Worm (Caenorhabditis elegans) whole organism, young adult: ENCODE data around the gene rpc-2.

ENCODE experiments used
- B0261.1 ChIP-seq: sonication (generic microtip); optimal IDR thresholded peaks from 2 replicates; lab custom pipeline; 2016; ENCODE audit warnings: mild to moderate bottlenecking, missing genetic modification characterization, moderate library complexity, missing compliant biosample characterization
- B0336.3 ChIP-seq: fragments of 200-800 bp; sonication (Bioruptor generic); IDR thresholded peaks from 2 replicates; pipeline ENCODE4 v1.3.6; 2022; ENCODE audit warnings: missing genetic modification characterization, missing compliant biosample characterization
- C06A6.2 ChIP-seq: fragments of 200-800 bp; sonication (Bioruptor generic); conservative IDR thresholded peaks from 2 replicates; pipeline ENCODE4 v1.3.6; 2022; ENCODE audit warnings: missing genetic modification characterization, missing compliant biosample characterization
- F22D6.2 ChIP-seq: sonication (generic microtip); optimal IDR thresholded peaks from 2 replicates; lab custom pipeline; 2016; ENCODE audit warnings: mild to moderate bottlenecking, missing genetic modification characterization, missing compliant biosample characterization
- F33H1.4 ChIP-seq: fragments of 200-800 bp; sonication (Bioruptor generic); IDR thresholded peaks from 2 replicates; pipeline ENCODE4 v1.3.6; 2022; ENCODE audit warnings: missing genetic modification reagents, missing genetic modification characterization, missing compliant biosample characterization
- F37B4.10 ChIP-seq: fragments of 200-800 bp; sonication (Bioruptor generic); IDR thresholded peaks from 2 replicates; pipeline ENCODE4 v1.3.6; 2022; ENCODE audit warnings: missing genetic modification characterization, missing compliant biosample characterization
- F49E8.2 ChIP-seq: sonication (generic microtip); optimal IDR thresholded peaks from 3 replicates; lab custom pipeline; 2017; ENCODE audit warnings: missing genetic modification characterization, mild to moderate bottlenecking, missing compliant biosample characterization, antibody characterized with exemption, moderate library complexity; ENCODE audit not compliant: insufficient read depth
- F52B5.7 ChIP-seq: sonication (generic microtip); optimal IDR thresholded peaks from 2 replicates; lab custom pipeline; 2016; ENCODE audit warnings: mild to moderate bottlenecking, missing genetic modification characterization, missing compliant biosample characterization
- F55B11.4 ChIP-seq: sonication (generic microtip); optimal IDR thresholded peaks from 2 replicates; lab custom pipeline; 2016; ENCODE audit warnings: missing compliant biosample characterization, missing genetic modification characterization, borderline replicate concordance; ENCODE audit not compliant: insufficient read depth
- F57A8.1 ChIP-seq: fragments of 200-800 bp; sonication (Bioruptor generic); optimal IDR thresholded peaks from 2 replicates; lab custom pipeline; 2018; ENCODE audit warnings: mild to moderate bottlenecking, missing genetic modification characterization, moderate library complexity, missing compliant biosample characterization
- K12H6.12 ChIP-seq: fragments of 200-800 bp; sonication (Bioruptor generic); optimal IDR thresholded peaks from 2 replicates; lab custom pipeline; 2018; ENCODE audit warnings: mild to moderate bottlenecking, missing genetic modification characterization, missing compliant biosample characterization
- T07F8.4 ChIP-seq: sonication (generic microtip); optimal IDR thresholded peaks from 2 replicates; lab custom pipeline; 2016; ENCODE audit warnings: mild to moderate bottlenecking, missing genetic modification characterization, moderate library complexity, missing compliant biosample characterization
- T26A5.8 ChIP-seq: sonication (generic microtip); optimal IDR thresholded peaks from 2 replicates; lab custom pipeline; 2016; ENCODE audit warnings: missing genetic modification characterization, missing compliant biosample characterization
- Y67H2A.10 ChIP-seq: fragments of 200-800 bp; sonication (Bioruptor generic); conservative IDR thresholded peaks from 2 replicates; pipeline ENCODE4 v1.3.6; 2022; ENCODE audit warnings: missing genetic modification reagents, missing genetic modification characterization, missing compliant biosample characterization
- ZK185.1 ChIP-seq: sonication (generic microtip); optimal IDR thresholded peaks from 2 replicates; lab custom pipeline; 2016; ENCODE audit warnings: mild to moderate bottlenecking, missing genetic modification characterization, missing compliant biosample characterization; ENCODE audit not compliant: poor library complexity, severe bottlenecking
- atf-7 ChIP-seq: sonication (generic microtip); optimal IDR thresholded peaks from 2 replicates; lab custom pipeline; 2017; ENCODE audit warnings: mild to moderate bottlenecking, missing genetic modification characterization, missing compliant biosample characterization
- athp-1 ChIP-seq: sonication (generic microtip); optimal IDR thresholded peaks from 2 replicates; lab custom pipeline; 2017; ENCODE audit warnings: mild to moderate bottlenecking, missing genetic modification characterization, missing compliant biosample characterization
- attf-5 ChIP-seq: fragments of 200-800 bp; sonication (Bioruptor generic); optimal IDR thresholded peaks from 2 replicates; lab custom pipeline; 2018; ENCODE audit warnings: mild to moderate bottlenecking, missing genetic modification characterization, missing compliant biosample characterization
- attf-6 ChIP-seq: fragments of 200-800 bp; sonication (Bioruptor generic); IDR thresholded peaks from 2 replicates; pipeline ENCODE4 v1.3.6; 2022; ENCODE audit warnings: missing genetic modification reagents, missing genetic modification characterization, missing compliant biosample characterization
- ccch-3 ChIP-seq: fragments of 200-800 bp; sonication (Bioruptor generic); optimal IDR thresholded peaks from 2 replicates; lab custom pipeline; 2018; ENCODE audit warnings: mild to moderate bottlenecking, missing genetic modification characterization, missing compliant biosample characterization
- ceh-40 ChIP-seq: fragments of 200-800 bp; sonication (Bioruptor generic); IDR thresholded peaks from 2 replicates; pipeline ENCODE4 v1.3.6; 2022; ENCODE audit warnings: missing genetic modification characterization, missing compliant biosample characterization
- ceh-79 ChIP-seq: sonication (generic microtip); optimal IDR thresholded peaks from 2 replicates; lab custom pipeline; 2017; ENCODE audit warnings: mild to moderate bottlenecking, missing genetic modification characterization, missing compliant biosample characterization
- dpff-1 ChIP-seq: sonication (generic microtip); optimal IDR thresholded peaks from 2 replicates; lab custom pipeline; 2017; ENCODE audit warnings: mild to moderate bottlenecking, missing genetic modification characterization, missing compliant biosample characterization
- dpl-1 ChIP-seq: fragments of 150-350 bp; optimal IDR thresholded peaks from 2 replicates; lab custom pipeline; 2014; ENCODE audit warnings: missing biosample characterization, missing genetic modification reagents, missing genetic modification characterization
- egl-18 ChIP-seq: fragments of 200-800 bp; sonication (Bioruptor generic); IDR thresholded peaks from 2 replicates; pipeline ENCODE4 v1.3.6; 2022; ENCODE audit warnings: missing genetic modification reagents, missing genetic modification characterization, missing compliant biosample characterization
- egrh-3 ChIP-seq: fragments of 200-800 bp; sonication (Bioruptor generic); IDR thresholded peaks from 2 replicates; pipeline ENCODE4 v1.3.6; 2022; ENCODE audit warnings: missing genetic modification reagents, missing genetic modification characterization, missing compliant biosample characterization
- fkh-3 ChIP-seq: sonication (generic microtip); optimal IDR thresholded peaks from 2 replicates; lab custom pipeline; 2016; ENCODE audit warnings: mild to moderate bottlenecking, missing genetic modification characterization, missing compliant biosample characterization
- him-1 ChIP-seq: sonication (generic microtip); optimal IDR thresholded peaks from 2 replicates; lab custom pipeline; 2016; ENCODE audit warnings: missing genotype, missing genetic modification reagents, missing genetic modification characterization, missing compliant biosample characterization
- hmg-1.2 ChIP-seq: fragments of 200-800 bp; sonication (Bioruptor generic); IDR thresholded peaks from 2 replicates; pipeline ENCODE4 v1.3.6; 2022; ENCODE audit warnings: missing genetic modification reagents, missing genetic modification characterization, missing compliant biosample characterization
- hmg-20 ChIP-seq: fragments of 200-800 bp; sonication (Bioruptor generic); IDR thresholded peaks from 2 replicates; pipeline ENCODE4 v1.3.6; 2022; ENCODE audit warnings: missing genetic modification reagents, missing genetic modification characterization, missing compliant biosample characterization
- hsf-1 ChIP-seq: fragments of 200-800 bp; sonication (Bioruptor generic); IDR thresholded peaks from 2 replicates; pipeline ENCODE4 v1.3.6; 2022; ENCODE audit warnings: missing genetic modification reagents, missing genetic modification characterization, missing compliant biosample characterization
- lag-1 ChIP-seq: fragments of 200-800 bp; sonication (Bioruptor generic); IDR thresholded peaks from 2 replicates; pipeline ENCODE4 v1.3.6; 2022; ENCODE audit warnings: missing genetic modification reagents, missing genetic modification characterization, missing compliant biosample characterization
- let-526 ChIP-seq: fragments of 200-800 bp; sonication (Bioruptor generic); IDR thresholded peaks from 2 replicates; pipeline ENCODE4 v1.3.6; 2022; ENCODE audit warnings: missing genetic modification reagents, missing genetic modification characterization, missing compliant biosample characterization
- lin-40 ChIP-seq: sonication (generic microtip); optimal IDR thresholded peaks from 2 replicates; lab custom pipeline; 2016; ENCODE audit warnings: missing genetic modification characterization, mild to moderate bottlenecking, missing compliant biosample characterization, missing genotype, missing genetic modification reagents
- lsy-27 ChIP-seq: sonication (generic microtip); optimal IDR thresholded peaks from 2 replicates; lab custom pipeline; 2017; ENCODE audit warnings: missing genetic modification characterization, mild to moderate bottlenecking, missing compliant biosample characterization, antibody characterized with exemption, missing genotype, borderline replicate concordance; ENCODE audit not compliant: insufficient read depth
- madf-3 ChIP-seq: fragments of 200-800 bp; sonication (Bioruptor generic); IDR thresholded peaks from 2 replicates; pipeline ENCODE4 v1.3.6; 2022; ENCODE audit warnings: missing genetic modification reagents, missing genetic modification characterization, missing compliant biosample characterization
- mcd-1 ChIP-seq: fragments of 200-800 bp; sonication (Bioruptor generic); IDR thresholded peaks from 2 replicates; pipeline ENCODE4 v1.3.6; 2022; ENCODE audit warnings: missing genetic modification reagents, missing genetic modification characterization, missing compliant biosample characterization
- mel-28 ChIP-seq: sonication (generic microtip); optimal IDR thresholded peaks from 2 replicates; lab custom pipeline; 2016; ENCODE audit warnings: borderline replicate concordance, mild to moderate bottlenecking, missing genetic modification characterization, missing compliant biosample characterization
- mes-4 ChIP-seq: sonication (generic microtip); optimal IDR thresholded peaks from 2 replicates; lab custom pipeline; 2016; ENCODE audit warnings: missing genotype, missing genetic modification characterization, missing compliant biosample characterization
- nfya-1 ChIP-seq: sonication (generic microtip); optimal IDR thresholded peaks from 2 replicates; lab custom pipeline; 2017; ENCODE audit warnings: antibody characterized with exemption, missing compliant biosample characterization, missing genetic modification characterization, borderline replicate concordance; ENCODE audit not compliant: insufficient read depth
- nfya-2 ChIP-seq: fragments of 200-800 bp; sonication (Bioruptor generic); IDR thresholded peaks from 2 replicates; pipeline ENCODE4 v1.3.6; 2022; ENCODE audit warnings: missing genetic modification reagents, missing genetic modification characterization, missing compliant biosample characterization
- nhr-27 ChIP-seq: fragments of 200-800 bp; sonication (Bioruptor generic); optimal IDR thresholded peaks from 2 replicates; lab custom pipeline; 2018; ENCODE audit warnings: mild to moderate bottlenecking, missing genetic modification characterization, moderate library complexity, missing compliant biosample characterization
- pha-4 ChIP-seq: fragments of 150-350 bp; sonication (generic microtip); optimal IDR thresholded peaks from 2 replicates; lab custom pipeline; 2014; ENCODE audit warnings: missing biosample characterization, missing genetic modification reagents, missing genetic modification characterization
- rcor-1 ChIP-seq: fragments of 200-800 bp; sonication (Bioruptor generic); IDR thresholded peaks from 2 replicates; pipeline ENCODE4 v1.3.6; 2022; ENCODE audit warnings: missing genetic modification reagents, missing genetic modification characterization, missing compliant biosample characterization
- repo-1 ChIP-seq: sonication (generic microtip); optimal IDR thresholded peaks from 2 replicates; lab custom pipeline; 2017; ENCODE audit warnings: mild to moderate bottlenecking, missing genetic modification characterization, missing compliant biosample characterization
- sdz-38 ChIP-seq: sonication (generic microtip); optimal IDR thresholded peaks from 2 replicates; lab custom pipeline; 2016; ENCODE audit warnings: missing genotype, missing genetic modification characterization, missing compliant biosample characterization
- tlf-1 ChIP-seq: fragments of 200-800 bp; sonication (Bioruptor generic); optimal IDR thresholded peaks from 2 replicates; lab custom pipeline; 2018; ENCODE audit warnings: mild to moderate bottlenecking, missing genetic modification characterization, missing compliant biosample characterization
- unc-130 ChIP-seq: sonication (generic microtip); optimal IDR thresholded peaks from 2 replicates; lab custom pipeline; 2016; ENCODE audit warnings: missing genetic modification reagents, missing genetic modification characterization, missing compliant biosample characterization
- zim-3 ChIP-seq: sonication (generic microtip); optimal IDR thresholded peaks from 2 replicates; lab custom pipeline; 2017; ENCODE audit warnings: mild to moderate bottlenecking, missing genetic modification characterization, moderate library complexity, missing compliant biosample characterization
- ztf-18 ChIP-seq: sonication (generic microtip); optimal IDR thresholded peaks from 2 replicates; lab custom pipeline; 2016; ENCODE audit warnings: missing genotype, mild to moderate bottlenecking, missing genetic modification characterization, missing compliant biosample characterization

Gene rpc-2

DNA sequence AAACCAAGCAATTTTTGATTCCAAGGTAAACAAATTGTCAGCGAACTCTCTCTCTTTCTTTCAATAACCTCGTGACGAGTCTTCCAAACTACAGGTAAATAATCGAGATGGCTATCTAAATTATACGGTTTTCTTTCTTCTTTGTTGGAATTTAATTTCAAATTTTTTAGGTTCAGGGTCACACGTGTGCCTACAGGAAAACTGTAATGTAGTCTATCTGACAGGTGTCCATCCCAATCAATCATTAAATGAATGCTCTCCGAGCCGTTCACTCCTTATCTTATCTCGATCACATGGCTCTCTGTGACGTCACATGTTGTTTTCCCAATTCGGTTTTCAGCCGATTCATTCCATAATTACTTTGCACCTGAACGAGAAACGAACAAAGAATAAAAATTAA, 4.1 kb upstream of the rpc-2 start (continued):
- no peak for TF ChIP-seq attf-6 (GFP tag; lab: Robert Waterston, UW)
- no peak for TF ChIP-seq nhr-27
- TF ChIP-seq nfya-1 = no peak
- TF ChIP-seq zim-3 (tag; lab: Kevin White, UChicago) = no peak
- no peak for TF ChIP-seq F49E8.2 (tag; lab: Kevin White, UChicago)
- no peak for TF ChIP-seq mes-4 (tag; lab: Kevin White, UChicago)
- TF ChIP-seq attf-5 (GFP tag; lab: Kevin White, UChicago) = peak; percentile 45
- TF ChIP-seq F33H1.4 (GFP tag; lab: Robert Waterston, UW) = no peak
- TF ChIP-seq lsy-27 (tag; lab: Kevin White, UChicago) = no peak
- no peak for TF ChIP-seq T07F8.4 (tag; lab: Kevin White, UChicago)
- no peak for TF ChIP-seq B0261.1 (tag; lab: Kevin White, UChicago)
- 0 out of 2 replicates have a peak, but pooled peaks have one; percentile 48 for TF ChIP-seq let-526 (GFP tag; lab: Robert Waterston, UW)
- no peak for TF ChIP-seq ztf-18 (tag; lab: Kevin White, UChicago)
- no peak for TF ChIP-seq unc-130 (GFP tag; lab: Kevin White, UChicago)
- no peak for TF ChIP-seq C06A6.2 (GFP tag; lab: Robert Waterston, UW)
- no peak for TF ChIP-seq T26A5.8
- TF ChIP-seq tlf-1 (GFP tag; lab: Kevin White, UChicago) = peak; percentile 48
- no peak for TF ChIP-seq fkh-3 (tag; lab: Kevin White, UChicago)
- no peak for TF ChIP-seq ceh-40 (GFP tag; lab: Robert Waterston, UW)
- TF ChIP-seq pha-4 (tag; lab: Kevin White, UChicago) = peak; percentile 76
- TF ChIP-seq B0336.3 (GFP tag; lab: Robert Waterston, UW) = peak; percentile 54
- TF ChIP-seq K12H6.12 (tag; lab: Kevin White, UChicago) = no peak
- TF ChIP-seq egl-18 (GFP tag; lab: Robert Waterston, UW) = no peak
- TF ChIP-seq hsf-1 = no peak
- TF ChIP-seq mcd-1 (GFP tag; lab: Robert Waterston, UW) = peak; percentile 23; the same call in 1 of the 2 replicates
- no peak for TF ChIP-seq dpl-1 (GFP tag; lab: Kevin White, UChicago)
- TF ChIP-seq mel-28 (tag; lab: Kevin White, UChicago) = no peak
- no peak for TF ChIP-seq dpff-1
- TF ChIP-seq lin-40 (tag; lab: Kevin White, UChicago) = peak; percentile 26
- no peak for TF ChIP-seq F55B11.4 (tag; lab: Kevin White, UChicago)
- no peak for TF ChIP-seq hmg-1.2 (GFP tag; lab: Robert Waterston, UW)
- no peak for TF ChIP-seq ceh-79 (tag; lab: Kevin White, UChicago)
- peak; percentile 64 for TF ChIP-seq atf-7 (tag; lab: Kevin White, UChicago)
- TF ChIP-seq hmg-20 = no peak
- no peak for TF ChIP-seq madf-3 (GFP tag; lab: Robert Waterston, UW)
- no peak for TF ChIP-seq F52B5.7
- no peak for TF ChIP-seq him-1
- TF ChIP-seq F22D6.2 = no peak
- TF ChIP-seq lag-1 (GFP tag; lab: Robert Waterston, UW) = no peak
- TF ChIP-seq ccch-3 (GFP tag; lab: Kevin White, UChicago) = no peak
- TF ChIP-seq nfya-2 (GFP tag; lab: Robert Waterston, UW) = no peak
- TF ChIP-seq ZK185.1 = no peak
- TF ChIP-seq sdz-38 (tag; lab: Kevin White, UChicago) = no peak
- peak; percentile 19 for TF ChIP-seq repo-1 (tag; lab: Kevin White, UChicago)
- no peak for TF ChIP-seq F37B4.10 (GFP tag; lab: Robert Waterston, UW)
- no peak for TF ChIP-seq F57A8.1 (GFP tag; lab: Kevin White, UChicago)
- no peak for TF ChIP-seq egrh-3 (GFP tag; lab: Robert Waterston, UW)
- TF ChIP-seq Y67H2A.10 = no peak
- no peak for TF ChIP-seq athp-1 (tag; lab: Kevin White, UChicago)
- no peak for TF ChIP-seq rcor-1 (GFP tag; lab: Robert Waterston, UW)
